Worm (Caenorhabditis elegans): ENCODE data around the gene F41G3.10.

ce11 chrII:6710596-6710995 is 38.7 kb downstream of the F41G3.10 start:
- TF ChIP-seq mep-1 (tag; optimal IDR thresholded peaks at IDR 0.05), result no peak
- no peak for TF ChIP-seq ceh-8 (GFP tag; optimal IDR thresholded peaks at IDR 0.05)
- TF ChIP-seq aly-2 (tag; optimal IDR thresholded peaks at IDR 0.05), result no peak
- no peak for TF ChIP-seq unc-62 (GFP tag; optimal IDR thresholded peaks at IDR 0.05)

Measured in whole organism, L1 larva.